Fruit fly (Drosophila melanogaster) whole organism, prepupa: Measurements from ENCODE around the gene Muc91C.

ENCODE experiments used
- Blimp-1 ChIP-seq: fragments of 200-800 bp; sonication (Bioruptor generic); optimal IDR thresholded peaks from 3 replicates; lab custom pipeline; 2017; ENCODE audit warnings: missing biosample characterization, missing genetic modification characterization, mild to moderate bottlenecking, moderate library complexity, missing genetic modification reagents
- CG10631 ChIP-seq: fragments of 200-800 bp; sonication (Bioruptor generic); optimal IDR thresholded peaks from 2 replicates; lab custom pipeline; 2016; ENCODE audit warnings: missing biosample characterization, missing genetic modification characterization
- CG11294 ChIP-seq: fragments of 200-800 bp; sonication (Bioruptor generic); IDR thresholded peaks from 2 replicates; pipeline ENCODE4 v1.3.6; 2022; ENCODE audit warnings: missing biosample characterization, missing genetic modification characterization
- CG11762 ChIP-seq: fragments of 200-800 bp; sonication (Bioruptor generic); optimal IDR thresholded peaks from 3 replicates; lab custom pipeline; 2016; ENCODE audit warnings: missing biosample characterization, missing genetic modification characterization; ENCODE audit not compliant: insufficient read depth
- CG11902 ChIP-seq: fragments of 200-800 bp; sonication (Bioruptor generic); optimal IDR thresholded peaks from 3 replicates; lab custom pipeline; 2016; ENCODE audit warnings: missing biosample characterization, missing genetic modification characterization
- CG15336 ChIP-seq: fragments of 200-800 bp; sonication (Bioruptor generic); IDR thresholded peaks from 2 replicates; pipeline ENCODE4 v1.3.6; 2022; ENCODE audit warnings: missing biosample characterization, missing genetic modification characterization
- CG1621 ChIP-seq: fragments of 200-800 bp; sonication (Bioruptor generic); optimal IDR thresholded peaks from 3 replicates; lab custom pipeline; 2018; ENCODE audit warnings: missing biosample characterization, mild to moderate bottlenecking, missing genetic modification characterization
- CG16779 ChIP-seq: fragments of 200-800 bp; sonication (Bioruptor generic); optimal IDR thresholded peaks from 3 replicates; lab custom pipeline; 2017; ENCODE audit warnings: missing biosample characterization, mild to moderate bottlenecking, missing genetic modification characterization
- CG31627 ChIP-seq: fragments of 200-800 bp; sonication (Bioruptor generic); optimal IDR thresholded peaks from 3 replicates; lab custom pipeline; 2016; ENCODE audit warnings: missing biosample characterization, missing genetic modification characterization
- CG32006 ChIP-seq: fragments of 200-800 bp; sonication (Bioruptor generic); optimal IDR thresholded peaks from 3 replicates; lab custom pipeline; 2017; ENCODE audit warnings: missing biosample characterization, mild to moderate bottlenecking, missing genetic modification characterization
- CG34406 ChIP-seq: fragments of 200-800 bp; sonication (Bioruptor generic); optimal IDR thresholded peaks from 3 replicates; lab custom pipeline; 2016; ENCODE audit warnings: missing biosample characterization, missing genetic modification characterization
- CG3919 ChIP-seq: fragments of 200-800 bp; sonication (Bioruptor generic); optimal IDR thresholded peaks from 3 replicates; lab custom pipeline; 2016; ENCODE audit warnings: missing biosample characterization, missing genetic modification characterization
- CG4318 ChIP-seq: fragments of 200-800 bp; sonication (Bioruptor generic); optimal IDR thresholded peaks from 3 replicates; lab custom pipeline; 2017; ENCODE audit warnings: missing biosample characterization, mild to moderate bottlenecking, missing genetic modification characterization
- CG6163 ChIP-seq: fragments of 200-800 bp; sonication (Bioruptor generic); IDR thresholded peaks from 3 replicates; pipeline ENCODE4 v1.3.6; 2022; ENCODE audit warnings: missing biosample characterization, missing genetic modification characterization
- CG6792 ChIP-seq: fragments of 200-800 bp; sonication (Bioruptor generic); optimal IDR thresholded peaks from 3 replicates; lab custom pipeline; 2016; ENCODE audit warnings: missing biosample characterization, missing genetic modification characterization
- CG6808 ChIP-seq: fragments of 200-800 bp; sonication (Bioruptor generic); optimal IDR thresholded peaks from 3 replicates; lab custom pipeline; 2017; ENCODE audit warnings: missing biosample characterization, missing genetic modification characterization, mild to moderate bottlenecking, moderate library complexity, missing genetic modification reagents
- CG7368 ChIP-seq: fragments of 200-800 bp; sonication (Bioruptor generic); optimal IDR thresholded peaks from 3 replicates; lab custom pipeline; 2016; ENCODE audit warnings: missing biosample characterization, missing genetic modification characterization
- CG8119 ChIP-seq: fragments of 200-800 bp; sonication (Bioruptor generic); IDR thresholded peaks from 3 replicates; pipeline ENCODE4 v1.3.6; 2022; ENCODE audit warnings: missing biosample characterization, missing genetic modification characterization
- CG8319 ChIP-seq: fragments of 200-800 bp; sonication (Bioruptor generic); optimal IDR thresholded peaks from 3 replicates; lab custom pipeline; 2016; ENCODE audit warnings: missing biosample characterization, missing genetic modification characterization
- CG8632 ChIP-seq: fragments of 200-800 bp; sonication (Bioruptor generic); optimal IDR thresholded peaks from 3 replicates; lab custom pipeline; 2016; ENCODE audit warnings: missing biosample characterization, missing genetic modification characterization
- CG9139 ChIP-seq: fragments of 200-800 bp; sonication (Bioruptor generic); optimal IDR thresholded peaks from 3 replicates; lab custom pipeline; 2017; ENCODE audit warnings: missing biosample characterization, mild to moderate bottlenecking, missing genetic modification characterization
- Eip75B ChIP-seq: fragments of 200-800 bp; sonication (Bioruptor generic); optimal IDR thresholded peaks from 3 replicates; lab custom pipeline; 2016; ENCODE audit warnings: missing biosample characterization, missing genetic modification characterization
- Eip78C ChIP-seq: fragments of 200-800 bp; sonication (Bioruptor generic); peaks from one replicate; lab custom pipeline; 2016; ENCODE audit warnings: missing biosample characterization, missing genetic modification characterization
- Eip93F ChIP-seq: fragments of 200-800 bp; sonication (Bioruptor generic); optimal IDR thresholded peaks from 2 replicates; lab custom pipeline; 2016; ENCODE audit warnings: missing biosample characterization, mild to moderate bottlenecking, missing genetic modification characterization
- Ets21C ChIP-seq: fragments of 200-800 bp; sonication (Bioruptor generic); optimal IDR thresholded peaks from 3 replicates; lab custom pipeline; 2016; ENCODE audit warnings: missing biosample characterization, missing genetic modification characterization
- Gug ChIP-seq: fragments of 200-800 bp; sonication (Bioruptor generic); IDR thresholded peaks from 2 replicates; pipeline ENCODE4 v1.3.6; 2022; ENCODE audit warnings: missing biosample characterization, missing genetic modification characterization
- Hr39 ChIP-seq: fragments of 200-800 bp; sonication (Bioruptor generic); optimal IDR thresholded peaks from 2 replicates; lab custom pipeline; 2016; ENCODE audit warnings: missing biosample characterization, missing genetic modification characterization
- Lpt ChIP-seq: fragments of 200-800 bp; sonication (Bioruptor generic); optimal IDR thresholded peaks from 3 replicates; lab custom pipeline; 2016; ENCODE audit warnings: missing biosample characterization, missing genetic modification characterization
- Met ChIP-seq: fragments of 200-800 bp; sonication (Bioruptor generic); optimal IDR thresholded peaks from 3 replicates; lab custom pipeline; 2016; ENCODE audit warnings: missing biosample characterization, missing genetic modification characterization
- OdsH ChIP-seq: fragments of 200-800 bp; sonication (Bioruptor generic); optimal IDR thresholded peaks from 3 replicates; lab custom pipeline; 2016; ENCODE audit warnings: missing biosample characterization, missing genetic modification characterization
- Sox102F ChIP-seq: fragments of 200-800 bp; sonication (Bioruptor generic); optimal IDR thresholded peaks from 2 replicates; lab custom pipeline; 2016; ENCODE audit warnings: missing biosample characterization, mild to moderate bottlenecking, missing genetic modification characterization
- Sox14 ChIP-seq: fragments of 200-800 bp; sonication (Bioruptor generic); optimal IDR thresholded peaks from 3 replicates; lab custom pipeline; 2016; ENCODE audit warnings: missing biosample characterization, missing genetic modification characterization
- Sox15 ChIP-seq: fragments of 200-800 bp; sonication (Bioruptor generic); optimal IDR thresholded peaks from 3 replicates; lab custom pipeline; 2016; ENCODE audit warnings: missing biosample characterization, missing genetic modification characterization
- achi ChIP-seq: fragments of 200-800 bp; sonication (Bioruptor generic); optimal IDR thresholded peaks from 3 replicates; lab custom pipeline; 2016; ENCODE audit warnings: missing biosample characterization, missing genetic modification characterization
- acj6 ChIP-seq: fragments of 200-800 bp; sonication (Bioruptor generic); optimal IDR thresholded peaks from 3 replicates; lab custom pipeline; 2016; ENCODE audit warnings: missing biosample characterization, missing genetic modification characterization
- cyc ChIP-seq: fragments of 200-800 bp; sonication (Bioruptor generic); optimal IDR thresholded peaks from 3 replicates; lab custom pipeline; 2016; ENCODE audit warnings: missing biosample characterization, missing genetic modification characterization
- dac ChIP-seq: fragments of 200-800 bp; sonication (Bioruptor generic); optimal IDR thresholded peaks from 2 replicates; lab custom pipeline; 2017; ENCODE audit warnings: missing biosample characterization, mild to moderate bottlenecking, missing genetic modification characterization
- dsx ChIP-seq: fragments of 200-800 bp; optimal IDR thresholded peaks from 3 replicates; lab custom pipeline; 2019; ENCODE audit warnings: missing biosample characterization, mild to moderate bottlenecking, missing genetic modification characterization, moderate library complexity; ENCODE audit not compliant: poor library complexity, severe bottlenecking
- eg ChIP-seq: fragments of 200-800 bp; sonication (Bioruptor generic); IDR thresholded peaks from 3 replicates; pipeline ENCODE4 v1.3.6; 2022; ENCODE audit warnings: missing biosample characterization, missing genetic modification characterization
- esn ChIP-seq: fragments of 200-800 bp; sonication (Bioruptor generic); optimal IDR thresholded peaks from 2 replicates; lab custom pipeline; 2016; ENCODE audit warnings: missing biosample characterization, mild to moderate bottlenecking, missing genetic modification characterization, moderate library complexity
- fd59A ChIP-seq: fragments of 200-800 bp; sonication (Bioruptor generic); optimal IDR thresholded peaks from 2 replicates; lab custom pipeline; 2017; ENCODE audit warnings: missing biosample characterization, mild to moderate bottlenecking, missing genetic modification characterization, missing genetic modification reagents
- fd85E ChIP-seq: fragments of 200-800 bp; sonication (Bioruptor generic); optimal IDR thresholded peaks from 3 replicates; lab custom pipeline; 2016; ENCODE audit warnings: missing biosample characterization, missing genetic modification characterization
- fkh ChIP-seq: fragments of 200-800 bp; sonication (Bioruptor generic); optimal IDR thresholded peaks from 3 replicates; lab custom pipeline; 2017; ENCODE audit warnings: missing biosample characterization, mild to moderate bottlenecking, missing genetic modification characterization, moderate library complexity
- lz ChIP-seq: fragments of 200-800 bp; sonication (Bioruptor generic); optimal IDR thresholded peaks from 3 replicates; lab custom pipeline; 2016; ENCODE audit warnings: missing biosample characterization, missing genetic modification characterization
- net ChIP-seq: fragments of 200-800 bp; sonication (Bioruptor generic); optimal IDR thresholded peaks from 3 replicates; lab custom pipeline; 2016; ENCODE audit warnings: missing biosample characterization, missing genetic modification characterization
- pdm3 ChIP-seq: fragments of 200-800 bp; sonication (Bioruptor generic); optimal IDR thresholded peaks from 3 replicates; lab custom pipeline; 2016; ENCODE audit warnings: missing biosample characterization, missing genetic modification characterization
- salr ChIP-seq, 2 experiments: fragments of 200-800 bp; sonication (Bioruptor generic); optimal IDR thresholded peaks; 3 replicates each; lab custom pipeline; 2016 to 2018; ENCODE audit warnings: missing biosample characterization in 2 of 2, missing genetic modification characterization in 2 of 2, mild to moderate bottlenecking in 1 of 2
- spab ChIP-seq: fragments of 200-800 bp; sonication (Bioruptor generic); optimal IDR thresholded peaks from 2 replicates; lab custom pipeline; 2017; ENCODE audit warnings: missing biosample characterization, mild to moderate bottlenecking, missing genetic modification characterization, missing genetic modification reagents
- ss ChIP-seq, 2 experiments: fragments of 200-800 bp; sonication (Bioruptor generic); optimal IDR thresholded peaks; 2 replicates in 1 of 2; 3 replicates in 1 of 2; lab custom pipeline; 2017 to 2018; ENCODE audit warnings: mild to moderate bottlenecking in 2 of 2, missing biosample characterization in 2 of 2, missing genetic modification characterization in 2 of 2, moderate library complexity in 1 of 2
- topi ChIP-seq: fragments of 200-800 bp; sonication (Bioruptor generic); optimal IDR thresholded peaks from 3 replicates; lab custom pipeline; 2016; ENCODE audit warnings: missing biosample characterization, missing genetic modification characterization
- vri ChIP-seq: fragments of 200-800 bp; sonication (Bioruptor generic); optimal IDR thresholded peaks from 3 replicates; lab custom pipeline; 2016; ENCODE audit warnings: missing biosample characterization, mild to moderate bottlenecking, missing genetic modification characterization

Muc91C gene

dm6 chr3R:18670441-18671111, 21.9 kb downstream of the Muc91C start:
- peak; percentile 38 for TF ChIP-seq Ets21C (GFP tag; lab: Kevin White, UChicago)
- TF ChIP-seq cyc (GFP tag; lab: Kevin White, UChicago), result peak; percentile 44
- TF ChIP-seq CG15336 (GFP tag; lab: Robert Waterston, UW), result peak; percentile 68
- TF ChIP-seq fkh (GFP tag; lab: Kevin White, UChicago), result peak; percentile 25
- TF ChIP-seq dac, result peak; percentile 40
- TF ChIP-seq CG8632 (GFP tag; lab: Kevin White, UChicago), result no peak
- TF ChIP-seq ss (GFP tag; optimal IDR thresholded peaks at IDR 0.05; lab: Kevin White, UChicago), result no peak
- no peak for TF ChIP-seq CG7368
- TF ChIP-seq CG6792 (GFP tag; lab: Kevin White, UChicago), result peak; percentile 54
- TF ChIP-seq CG16779, result no peak
- peak; percentile 73 for TF ChIP-seq esn (GFP tag; lab: Kevin White, UChicago)
- TF ChIP-seq CG34406, result no peak
- peak; percentile 1 for TF ChIP-seq fd59A (GFP tag; lab: Kevin White, UChicago)
- no peak for TF ChIP-seq CG3919 (GFP tag; lab: Kevin White, UChicago)
- TF ChIP-seq dsx (GFP tag; lab: Kevin White, UChicago), result peak; percentile 49
- no peak for TF ChIP-seq CG4318 (GFP tag; lab: Kevin White, UChicago)
- TF ChIP-seq Sox15, result no peak
- TF ChIP-seq Lpt, result no peak
- no peak for TF ChIP-seq CG9139 (GFP tag; lab: Kevin White, UChicago)
- peak in 1 of 2 experiments; percentile 54 for TF ChIP-seq salr (GFP tag; optimal IDR thresholded peaks at IDR 0.05; lab: Kevin White, UChicago)
- peak; percentile 58; the same call in 1 of the 3 replicates for TF ChIP-seq CG6163 (GFP tag; lab: Robert Waterston, UW)
- TF ChIP-seq CG8319 (GFP tag; lab: Kevin White, UChicago), result peak; percentile 45
- TF ChIP-seq CG10631 (GFP tag; lab: Kevin White, UChicago), result peak; percentile 58
- peak; percentile 30 for TF ChIP-seq acj6 (GFP tag; lab: Kevin White, UChicago)
- TF ChIP-seq achi (GFP tag; lab: Kevin White, UChicago), result peak; percentile 51
- TF ChIP-seq lz (GFP tag; lab: Kevin White, UChicago), result peak; percentile 75
- TF ChIP-seq spab, result no peak
- peak; percentile 68 for TF ChIP-seq topi
- peak; percentile 74 for TF ChIP-seq Eip75B (GFP tag; lab: Kevin White, UChicago)
- no peak for TF ChIP-seq CG11902
- TF ChIP-seq CG31627 (GFP tag; lab: Kevin White, UChicago), result peak; percentile 35
- peak; percentile 55; the same call in 2 of the 3 replicates for TF ChIP-seq eg (GFP tag; lab: Robert Waterston, UW)
- peak; percentile 95 for TF ChIP-seq Eip78C (GFP tag; lab: Kevin White, UChicago)
- peak; percentile 46 for TF ChIP-seq OdsH (GFP tag; lab: Kevin White, UChicago)
- peak; percentile 51 for TF ChIP-seq Gug (GFP tag; lab: Robert Waterston, UW)
- no peak for TF ChIP-seq pdm3 (GFP tag; lab: Kevin White, UChicago)
- peak; percentile 11; the same call in 1 of the 2 replicates for TF ChIP-seq CG11294
- TF ChIP-seq net (GFP tag; lab: Kevin White, UChicago), result peak; percentile 0
- TF ChIP-seq Blimp-1 (GFP tag; lab: Kevin White, UChicago), result peak; percentile 26
- no peak for TF ChIP-seq fd85E (GFP tag; lab: Kevin White, UChicago)
- TF ChIP-seq Hr39 (GFP tag; lab: Kevin White, UChicago), result peak; percentile 44
- peak; percentile 62 for TF ChIP-seq CG8119
- TF ChIP-seq CG6808, result no peak
- TF ChIP-seq Sox102F (GFP tag; lab: Kevin White, UChicago), result no peak
- TF ChIP-seq CG1621 (tag; lab: Kevin White, UChicago), result no peak
- TF ChIP-seq Met (GFP tag; lab: Kevin White, UChicago), result no peak
- TF ChIP-seq Sox14 (GFP tag; lab: Kevin White, UChicago), result peak; percentile 37
- TF ChIP-seq vri (GFP tag; lab: Kevin White, UChicago), result peak; percentile 70
- TF ChIP-seq CG11762 (GFP tag; lab: Kevin White, UChicago), result no peak
- no peak for TF ChIP-seq CG32006 (GFP tag; lab: Kevin White, UChicago)
- no peak for TF ChIP-seq Eip93F (GFP tag; lab: Kevin White, UChicago)
